Worm (Caenorhabditis elegans): ENCODE data around the gene F56D6.8.
"Not testable (repeated sequence)": the region's sequence is repeated elsewhere in the genome, so short reads cannot be mapped to it uniquely, and the experiment has no call there.

Gene F56D6.8

ce11 chrIV:3894004-3894480 is at the start of gene F56D6.8:
Gene F56D6.8 (minus strand): TSS chrIV:3894430.
- TF ChIP-seq nhr-76 (tag; optimal IDR thresholded peaks at IDR 0.05) (no peak), lsy-2 (tag; optimal IDR thresholded peaks at IDR 0.05) (no peak), tbx-8 (GFP tag; optimal IDR thresholded peaks at IDR 0.05) (no peak)

- no peak for TF ChIP-seq nhr-28 (tag; optimal IDR thresholded peaks at IDR 0.05)
- TF ChIP-seq ham-2 (GFP tag; optimal IDR thresholded peaks at IDR 0.05) = no peak
- TF ChIP-seq nhr-76 (tag; optimal IDR thresholded peaks at IDR 0.05) = no peak
- TF ChIP-seq unc-39 (tag; optimal IDR thresholded peaks at IDR 0.05) = no peak
- TF ChIP-seq elt-3 (tag; optimal IDR thresholded peaks at IDR 0.05) = no peak
- no peak for TF ChIP-seq mab-5 (tag; optimal IDR thresholded peaks at IDR 0.05)
- no peak for TF ChIP-seq mep-1 (tag; optimal IDR thresholded peaks at IDR 0.05)
- no peak for TF ChIP-seq tbx-8 (GFP tag; optimal IDR thresholded peaks at IDR 0.05)
- TF ChIP-seq sptf-1 (tag; optimal IDR thresholded peaks at IDR 0.05) = no peak
- no peak for TF ChIP-seq unc-62 (GFP tag; optimal IDR thresholded peaks at IDR 0.05)
- no peak for TF ChIP-seq ztf-11 (tag; optimal IDR thresholded peaks at IDR 0.05)
- TF ChIP-seq lin-32 (GFP tag; optimal IDR thresholded peaks at IDR 0.05) = no peak
These were observed 48.8 kb upstream of the F56D6.8 start, which contains the start of gene Y46C8AL.11 for ce11 chrIV:3943003-3943402. Gene Y46C8AL.11 (plus strand): TSS chrIV:3943303.

ce11 chrIV:3941658-3942328 is 47.6 kb upstream of the F56D6.8 start, which contains the start of gene clec-174:
Gene clec-174 (minus strand): TSS chrIV:3941708.
- no peak for TF ChIP-seq mls-2 (tag; optimal IDR thresholded peaks at IDR 0.05)
- no peak for TF ChIP-seq lin-32 (GFP tag; optimal IDR thresholded peaks at IDR 0.05)
- TF ChIP-seq sptf-1 (tag; optimal IDR thresholded peaks at IDR 0.05) = no peak
- no peak for TF ChIP-seq flh-1 (GFP tag; optimal IDR thresholded peaks at IDR 0.05)
- TF ChIP-seq zip-8 (tag; optimal IDR thresholded peaks at IDR 0.05) = no peak
- no peak for TF ChIP-seq pha-4 (tag; optimal IDR thresholded peaks at IDR 0.05)
- no peak for TF ChIP-seq M03D4.4 (tag; optimal IDR thresholded peaks at IDR 0.05)
- no peak for TF ChIP-seq ceh-43 (GFP tag; optimal IDR thresholded peaks at IDR 0.05)
- TF ChIP-seq ham-2 (GFP tag; optimal IDR thresholded peaks at IDR 0.05) = no peak
- no peak for TF ChIP-seq nhr-28 (tag; optimal IDR thresholded peaks at IDR 0.05)
- no peak for TF ChIP-seq ceh-83 (GFP tag; optimal IDR thresholded peaks at IDR 0.05)
- TF ChIP-seq cnd-1 (tag; optimal IDR thresholded peaks at IDR 0.05) = no peak
- TF ChIP-seq elt-3 (tag; optimal IDR thresholded peaks at IDR 0.05) = no peak

ce11 chrIV:3937097-3937496 is 42.9 kb upstream of the F56D6.8 start, which contains the start of gene clec-71:
Gene clec-71 (plus strand): TSS chrIV:3937458.
- TF ChIP-seq lin-13 (tag; optimal IDR thresholded peaks at IDR 0.05) (no peak), nhr-2 (tag; optimal IDR thresholded peaks at IDR 0.05) (no peak), mab-5 (tag; optimal IDR thresholded peaks at IDR 0.05) (no peak), nhr-237 (tag; optimal IDR thresholded peaks at IDR 0.05) (no peak), lin-32 (GFP tag; optimal IDR thresholded peaks at IDR 0.05) (no peak), cnd-1 (tag; optimal IDR thresholded peaks at IDR 0.05) (no peak), zip-8 (tag; optimal IDR thresholded peaks at IDR 0.05) (no peak), ztf-11 (tag; optimal IDR thresholded peaks at IDR 0.05) (no peak), unc-120 (tag; optimal IDR thresholded peaks at IDR 0.05; ENCODE audit: poor library complexity, severe bottlenecking) (no peak), snpc-4 (tag; optimal IDR thresholded peaks at IDR 0.05) (no peak), drap-1 (GFP tag; optimal IDR thresholded peaks at IDR 0.05) (no peak), M03D4.4 (tag; optimal IDR thresholded peaks at IDR 0.05) (no peak), nhr-28 (tag; optimal IDR thresholded peaks at IDR 0.05) (no peak), mls-2 (tag; optimal IDR thresholded peaks at IDR 0.05) (no peak), pha-4 (tag; optimal IDR thresholded peaks at IDR 0.05) (no peak), ceh-43 (GFP tag; optimal IDR thresholded peaks at IDR 0.05) (no peak), blmp-1 (tag; optimal IDR thresholded peaks at IDR 0.05) (no peak), elt-3 (tag; optimal IDR thresholded peaks at IDR 0.05) (no peak), ceh-83 (GFP tag; optimal IDR thresholded peaks at IDR 0.05) (no peak), mep-1 (tag; optimal IDR thresholded peaks at IDR 0.05) (no peak)

ce11 chrIV:3932408-3932807 is 38.2 kb upstream of the F56D6.8 start, which contains the start of gene clec-70:
Gene clec-70 (plus strand): TSS chrIV:3932708.
- not testable (repeated sequence) for TF ChIP-seq ceh-43 (GFP tag; optimal IDR thresholded peaks at IDR 0.05); blmp-1 (tag; optimal IDR thresholded peaks at IDR 0.05); pha-4 (tag; optimal IDR thresholded peaks at IDR 0.05)

ce11 chrIV:3926117-3926516 is 31.9 kb upstream of the F56D6.8 start, which contains the start of gene clec-68:
Gene clec-68 (plus strand): TSS chrIV:3926417.
- TF ChIP-seq hlh-1 (tag; optimal IDR thresholded peaks at IDR 0.05) (no peak), ham-2 (GFP tag; optimal IDR thresholded peaks at IDR 0.05) (no peak), ces-1 (GFP tag; optimal IDR thresholded peaks at IDR 0.05) (no peak), nhr-28 (tag; optimal IDR thresholded peaks at IDR 0.05) (no peak), mls-2 (tag; optimal IDR thresholded peaks at IDR 0.05) (no peak), elt-3 (tag; optimal IDR thresholded peaks at IDR 0.05) (no peak), nhr-76 (tag; optimal IDR thresholded peaks at IDR 0.05) (no peak), tbx-8 (GFP tag; optimal IDR thresholded peaks at IDR 0.05) (no peak), nhr-237 (tag; optimal IDR thresholded peaks at IDR 0.05) (no peak), unc-120 (tag; optimal IDR thresholded peaks at IDR 0.05; ENCODE audit: poor library complexity, severe bottlenecking) (no peak), ceh-39 (tag; optimal IDR thresholded peaks at IDR 0.05) (no peak), nhr-2 (tag; optimal IDR thresholded peaks at IDR 0.05) (no peak), unc-62 (GFP tag; optimal IDR thresholded peaks at IDR 0.05) (no peak), M03D4.4 (tag; optimal IDR thresholded peaks at IDR 0.05) (no peak)

All from whole organism, mixed stage, embryonic.